Worm (Caenorhabditis elegans) whole organism, midembryonic: Measurements from ENCODE around the gene F46B3.9.

Source experiments
- flt-1 ChIP-seq: fragments of 200-800 bp; sonication (Bioruptor generic); IDR thresholded peaks from 2 replicates; pipeline ENCODE4 v1.3.6; 2022; ENCODE audit warnings: missing genetic modification characterization, missing compliant biosample characterization
- klf-2 ChIP-seq: fragments of 200-800 bp; sonication (Bioruptor generic); conservative IDR thresholded peaks from 2 replicates; pipeline ENCODE4 v1.3.6; 2022; ENCODE audit warnings: missing genetic modification reagents, missing genetic modification characterization, missing compliant biosample characterization
- med-1 ChIP-seq: sonication (generic microtip); optimal IDR thresholded peaks from 2 replicates; lab custom pipeline; 2017; ENCODE audit warnings: missing genetic modification characterization, mild to moderate bottlenecking, missing compliant biosample characterization, antibody characterized with exemption, missing genetic modification reagents; ENCODE audit not compliant: insufficient read depth
- ref-1 ChIP-seq: fragments of 200-800 bp; sonication (Bioruptor generic); conservative IDR thresholded peaks from 2 replicates; pipeline ENCODE4 v1.3.6; 2022; ENCODE audit warnings: missing genetic modification reagents, missing genetic modification characterization, missing compliant biosample characterization
- tab-1 ChIP-seq: fragments of 200-800 bp; sonication (Bioruptor generic); IDR thresholded peaks from 2 replicates; pipeline ENCODE4 v1.3.6; 2022; ENCODE audit warnings: missing genetic modification characterization, missing compliant biosample characterization
- ztf-23 ChIP-seq: fragments of 200-800 bp; sonication (Bioruptor generic); IDR thresholded peaks from 2 replicates; pipeline ENCODE4 v1.3.6; 2022; ENCODE audit warnings: missing genetic modification reagents, missing genetic modification characterization, missing compliant biosample characterization
- ztf-29 ChIP-seq: fragments of 200-800 bp; sonication (Bioruptor generic); IDR thresholded peaks from 2 replicates; pipeline ENCODE4 v1.3.6; 2022; ENCODE audit warnings: missing genetic modification reagents, missing genetic modification characterization, missing compliant biosample characterization

ce11 chrV:20666905-20667304 is 41.0 kb upstream of the F46B3.9 start, which contains the start of gene mlt-11:
- TF ChIP-seq ztf-23 (GFP tag; lab: Robert Waterston, UW) (no peak), ztf-29 (GFP tag; lab: Robert Waterston, UW) (no peak), klf-2 (GFP tag; lab: Robert Waterston, UW) (no peak), flt-1 (GFP tag; lab: Robert Waterston, UW) (no peak), med-1 (GFP tag; lab: Kevin White, UChicago) (no peak), tab-1 (GFP tag; lab: Robert Waterston, UW) (no peak), ref-1 (no peak)
